Worm (Caenorhabditis elegans): ENCODE results near the gene F14H12.2.

DNA sequence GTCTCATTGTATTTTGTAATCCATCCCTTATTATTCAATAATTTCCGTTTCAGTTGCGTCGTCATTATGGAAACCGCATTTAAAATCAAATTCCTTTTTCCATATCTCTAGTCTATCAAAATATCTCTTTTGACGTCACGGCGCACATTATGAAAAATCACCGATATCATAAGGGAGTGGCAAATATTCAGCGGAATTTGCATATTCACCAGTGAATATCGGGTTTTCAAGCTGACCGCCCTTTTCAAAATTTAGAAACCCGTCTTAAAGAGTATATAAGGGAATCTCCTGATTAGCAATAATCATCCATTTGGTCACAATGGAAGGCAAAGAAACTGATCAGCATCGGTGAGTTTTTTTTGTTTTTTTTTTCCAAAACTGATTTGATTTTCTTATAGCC lies 3.0 kb downstream of the F14H12.2 start, which contains the start of gene col-165:
- TF ChIP-seq hlh-1 (tag; optimal IDR thresholded peaks at IDR 0.05) (no peak), ztf-11 (tag; optimal IDR thresholded peaks at IDR 0.05) (no peak), lsy-2 (tag; optimal IDR thresholded peaks at IDR 0.05) (no peak), ces-1 (GFP tag; optimal IDR thresholded peaks at IDR 0.05) (no peak), unc-62 (GFP tag; optimal IDR thresholded peaks at IDR 0.05) (no peak), pha-4 (tag; optimal IDR thresholded peaks at IDR 0.05) (no peak)

Data from whole organism, mixed stage, embryonic.